Fruit fly (Drosophila melanogaster) whole organism, embryonic: ENCODE measurements around the gene CG10431.
A peak's percentile ranks its signal among the peaks of the same experiment; 100 is the strongest.

Experiments
- Adf1 ChIP-seq: fragments of 200-800 bp; sonication (Bioruptor generic); IDR thresholded peaks from 2 replicates; pipeline ENCODE4 v1.3.6; 2022; ENCODE audit warnings: missing biosample characterization, missing genetic modification characterization
- Antp ChIP-seq: fragments of 200-800 bp; sonication (Bioruptor generic); optimal IDR thresholded peaks from 3 replicates; lab custom pipeline; 2016; ENCODE audit warnings: missing biosample characterization, missing genetic modification characterization
- Atf-2 ChIP-seq: fragments of 200-800 bp; sonication (Bioruptor generic); optimal IDR thresholded peaks from 2 replicates; lab custom pipeline; 2016; ENCODE audit warnings: missing biosample characterization, missing genetic modification characterization
- C15 ChIP-seq: fragments of 200-800 bp; sonication (Bioruptor generic); IDR thresholded peaks from 3 replicates; pipeline ENCODE4 v1.3.6; 2022; ENCODE audit warnings: missing biosample characterization, missing genetic modification characterization
- CG10274 ChIP-seq: fragments of 200-800 bp; sonication (Bioruptor generic); optimal IDR thresholded peaks from 3 replicates; lab custom pipeline; 2017; ENCODE audit warnings: missing biosample characterization, mild to moderate bottlenecking, missing genetic modification characterization
- CG10431 ChIP-seq: fragments of 200-800 bp; sonication (Bioruptor generic); optimal IDR thresholded peaks from 3 replicates; lab custom pipeline; 2018; ENCODE audit warnings: missing biosample characterization, mild to moderate bottlenecking, missing genetic modification characterization
- CG10565 ChIP-seq: fragments of 200-800 bp; sonication (Bioruptor generic); optimal IDR thresholded peaks from 3 replicates; lab custom pipeline; 2016; ENCODE audit warnings: missing biosample characterization, mild to moderate bottlenecking, missing genetic modification characterization
- CG12219 ChIP-seq: fragments of 200-800 bp; sonication (Bioruptor generic); optimal IDR thresholded peaks from 3 replicates; lab custom pipeline; 2018; ENCODE audit warnings: missing biosample characterization, mild to moderate bottlenecking, missing genetic modification characterization
- CG14441 ChIP-seq: fragments of 200-800 bp; sonication (Bioruptor generic); IDR thresholded peaks from 2 replicates; pipeline ENCODE4 v1.3.6; 2022; ENCODE audit warnings: missing biosample characterization, missing genetic modification characterization
- CG15514 ChIP-seq: fragments of 200-800 bp; sonication (Bioruptor generic); optimal IDR thresholded peaks from 3 replicates; lab custom pipeline; 2017; ENCODE audit warnings: missing biosample characterization, missing genetic modification characterization, mild to moderate bottlenecking, moderate library complexity, missing genetic modification reagents
- CG15601 ChIP-seq: fragments of 200-800 bp; sonication (Bioruptor generic); optimal IDR thresholded peaks from 3 replicates; lab custom pipeline; 2019; ENCODE audit warnings: missing biosample characterization, mild to moderate bottlenecking, missing genetic modification characterization, moderate library complexity
- CG18262 ChIP-seq: fragments of 200-800 bp; optimal IDR thresholded peaks from 3 replicates; lab custom pipeline; 2019; ENCODE audit warnings: missing biosample characterization, mild to moderate bottlenecking, missing genetic modification characterization, moderate library complexity
- CG18619 ChIP-seq: fragments of 200-800 bp; sonication (Bioruptor generic); optimal IDR thresholded peaks from 3 replicates; lab custom pipeline; 2017; ENCODE audit warnings: missing biosample characterization, mild to moderate bottlenecking, missing genetic modification characterization
- CG30020 ChIP-seq: fragments of 200-800 bp; optimal IDR thresholded peaks from 2 replicates; lab custom pipeline; 2019; ENCODE audit warnings: missing biosample characterization, mild to moderate bottlenecking, missing genetic modification characterization, moderate library complexity
- CG4854 ChIP-seq: fragments of 200-800 bp; sonication (Bioruptor generic); optimal IDR thresholded peaks from 2 replicates; lab custom pipeline; 2016; ENCODE audit warnings: missing biosample characterization, missing genetic modification characterization, inconsistent platforms
- CG5180 ChIP-seq: fragments of 200-800 bp; sonication (Bioruptor generic); optimal IDR thresholded peaks from 3 replicates; lab custom pipeline; 2017; ENCODE audit warnings: missing biosample characterization, missing genetic modification characterization, mild to moderate bottlenecking, moderate library complexity, missing genetic modification reagents
- CG6272 ChIP-seq: fragments of 200-800 bp; sonication (Bioruptor generic); IDR thresholded peaks from 2 replicates; pipeline ENCODE4 v1.3.6; 2022; ENCODE audit warnings: missing biosample characterization, missing genetic modification characterization
- CG7357 ChIP-seq: fragments of 200-800 bp; sonication (Bioruptor generic); IDR thresholded peaks from 3 replicates; pipeline ENCODE4 v1.3.6; 2022; ENCODE audit warnings: missing biosample characterization, missing genetic modification characterization
- CG8944 ChIP-seq: fragments of 200-800 bp; sonication (Bioruptor generic); optimal IDR thresholded peaks from 3 replicates; lab custom pipeline; 2016; ENCODE audit warnings: missing biosample characterization, missing genetic modification characterization
- CG9817 ChIP-seq: fragments of 200-800 bp; sonication (Bioruptor generic); optimal IDR thresholded peaks from 2 replicates; lab custom pipeline; 2018; ENCODE audit warnings: missing biosample characterization, mild to moderate bottlenecking, missing genetic modification characterization, moderate library complexity
- CG9932 ChIP-seq: fragments of 200-800 bp; sonication (Bioruptor generic); IDR thresholded peaks from 2 replicates; pipeline ENCODE4 v1.3.6; 2022; ENCODE audit warnings: missing biosample characterization, missing genetic modification characterization
- CoRest ChIP-seq: fragments of 200-800 bp; sonication (Bioruptor generic); optimal IDR thresholded peaks from 3 replicates; lab custom pipeline; 2018; ENCODE audit warnings: missing biosample characterization, mild to moderate bottlenecking, missing genetic modification characterization, moderate library complexity
- Dad ChIP-seq: fragments of 200-800 bp; sonication (Bioruptor generic); optimal IDR thresholded peaks from 3 replicates; lab custom pipeline; 2016; ENCODE audit warnings: missing biosample characterization, missing genetic modification characterization
- Deaf1 ChIP-seq: fragments of 200-800 bp; optimal IDR thresholded peaks from 3 replicates; lab custom pipeline; 2019; ENCODE audit warnings: missing biosample characterization, mild to moderate bottlenecking, missing genetic modification characterization, moderate library complexity
- Dp ChIP-seq: fragments of 200-800 bp; sonication (Bioruptor generic); optimal IDR thresholded peaks from 2 replicates; lab custom pipeline; 2018; ENCODE audit warnings: missing biosample characterization, mild to moderate bottlenecking, missing genetic modification characterization, moderate library complexity
- E2f2 ChIP-seq: fragments of 200-800 bp; sonication (Bioruptor generic); IDR thresholded peaks from 2 replicates; pipeline ENCODE4 v1.3.6; 2022; ENCODE audit warnings: missing biosample characterization, missing genetic modification characterization
- GATAe ChIP-seq: fragments of 200-800 bp; sonication (Bioruptor generic); conservative IDR thresholded peaks from 2 replicates; pipeline ENCODE4 v1.3.6; 2022; ENCODE audit warnings: missing biosample characterization, missing genetic modification characterization
- HmgZ ChIP-seq: fragments of 200-800 bp; sonication (Bioruptor generic); optimal IDR thresholded peaks from 2 replicates; lab custom pipeline; 2018; ENCODE audit warnings: missing biosample characterization, mild to moderate bottlenecking, missing genetic modification characterization
- Hmx ChIP-seq: fragments of 200-800 bp; sonication (Bioruptor generic); optimal IDR thresholded peaks from 2 replicates; lab custom pipeline; 2016; ENCODE audit warnings: missing biosample characterization, missing genetic modification characterization
- Mes4 ChIP-seq: fragments of 200-800 bp; sonication (Bioruptor generic); optimal IDR thresholded peaks from 2 replicates; lab custom pipeline; 2016; ENCODE audit warnings: missing biosample characterization, missing genetic modification characterization
- PHDP ChIP-seq: fragments of 200-800 bp; sonication (Bioruptor generic); optimal IDR thresholded peaks from 3 replicates; lab custom pipeline; 2018; ENCODE audit warnings: missing biosample characterization, mild to moderate bottlenecking, missing genetic modification characterization, moderate library complexity
- Six4 ChIP-seq: fragments of 200-800 bp; sonication (Bioruptor generic); optimal IDR thresholded peaks from 2 replicates; lab custom pipeline; 2016; ENCODE audit warnings: missing biosample characterization, missing genetic modification characterization
- Spps ChIP-seq: fragments of 200-800 bp; sonication (Bioruptor generic); optimal IDR thresholded peaks from 2 replicates; lab custom pipeline; 2018; ENCODE audit warnings: missing biosample characterization, mild to moderate bottlenecking, missing genetic modification characterization
- ato ChIP-seq: fragments of 200-800 bp; sonication (Bioruptor generic); IDR thresholded peaks from 2 replicates; pipeline ENCODE4 v1.3.6; 2022; ENCODE audit warnings: missing biosample characterization, missing genetic modification characterization; ENCODE audit not compliant: partially characterized antibody
- chm ChIP-seq: fragments of 200-800 bp; sonication (Bioruptor generic); IDR thresholded peaks from 2 replicates; pipeline ENCODE4 v1.3.6; 2022; ENCODE audit warnings: missing biosample characterization, missing genetic modification characterization
- ci ChIP-seq: fragments of 200-800 bp; sonication (Bioruptor generic); IDR thresholded peaks from 3 replicates; pipeline ENCODE4 v1.3.6; 2022; ENCODE audit warnings: missing biosample characterization, missing genetic modification characterization
- dpn ChIP-seq, 2 experiments: fragments of 200-800 bp; sonication (Bioruptor generic); optimal IDR thresholded peaks; 3 replicates each; lab custom pipeline; 2016; ENCODE audit warnings: missing biosample characterization in 2 of 2, missing genetic modification characterization in 2 of 2
- ewg ChIP-seq: fragments of 200-800 bp; sonication (Bioruptor generic); optimal IDR thresholded peaks from 3 replicates; lab custom pipeline; 2017; ENCODE audit warnings: mild to moderate bottlenecking, missing biosample characterization, missing genetic modification reagents, missing genetic modification characterization
- ftz-f1 ChIP-seq: fragments of 200-800 bp; sonication (Bioruptor generic); optimal IDR thresholded peaks from 2 replicates; lab custom pipeline; 2016; ENCODE audit warnings: missing biosample characterization, missing genetic modification characterization
- gce ChIP-seq: fragments of 200-800 bp; sonication (Bioruptor generic); IDR thresholded peaks from 3 replicates; pipeline ENCODE4 v1.3.6; 2022; ENCODE audit warnings: missing biosample characterization, missing genetic modification characterization
- gro ChIP-seq: fragments of 200-800 bp; sonication (Bioruptor generic); optimal IDR thresholded peaks from 2 replicates; lab custom pipeline; 2016; ENCODE audit warnings: missing biosample characterization, missing genetic modification characterization
- mirr ChIP-seq: fragments of 200-800 bp; sonication (Bioruptor generic); optimal IDR thresholded peaks from 3 replicates; lab custom pipeline; 2018; ENCODE audit warnings: missing biosample characterization, mild to moderate bottlenecking, missing genetic modification characterization
- otp ChIP-seq: fragments of 200-800 bp; sonication (Bioruptor generic); IDR thresholded peaks from 3 replicates; pipeline ENCODE4, ENCODE4 v1.3.6; 2022; ENCODE audit warnings: missing biosample characterization, missing genetic modification characterization
- pfk ChIP-seq: fragments of 200-800 bp; sonication (Bioruptor generic); optimal IDR thresholded peaks from 2 replicates; lab custom pipeline; 2018; ENCODE audit warnings: missing biosample characterization, mild to moderate bottlenecking, missing genetic modification characterization, moderate library complexity
- prd ChIP-seq, 3 experiments: fragments of >200 bp in 2 of 3; fragments of 200-800 bp in 1 of 3; sonication (Bioruptor generic) in 1 of 3; optimal IDR thresholded peaks in 2 of 3; IDR thresholded peaks in 1 of 3; 2 replicates in 2 of 3; 3 replicates in 1 of 3; pipeline versions ENCODE4 v1.3.6 to Lab custom; 2017 to 2022; ENCODE audit warnings: missing biosample characterization in 1 of 3, missing genetic modification characterization in 1 of 3
- schlank ChIP-seq: fragments of 200-800 bp; sonication (Bioruptor generic); optimal IDR thresholded peaks from 2 replicates; lab custom pipeline; 2018; ENCODE audit warnings: missing biosample characterization, mild to moderate bottlenecking, missing genetic modification characterization
- sqz ChIP-seq: fragments of 200-800 bp; sonication (Bioruptor generic); optimal IDR thresholded peaks from 3 replicates; lab custom pipeline; 2018; ENCODE audit warnings: missing biosample characterization, mild to moderate bottlenecking, missing genetic modification characterization
- tap ChIP-seq: fragments of 200-800 bp; optimal IDR thresholded peaks from 3 replicates; lab custom pipeline; 2019; ENCODE audit warnings: missing biosample characterization, mild to moderate bottlenecking, missing genetic modification characterization, moderate library complexity

CG10431 gene

DNA sequence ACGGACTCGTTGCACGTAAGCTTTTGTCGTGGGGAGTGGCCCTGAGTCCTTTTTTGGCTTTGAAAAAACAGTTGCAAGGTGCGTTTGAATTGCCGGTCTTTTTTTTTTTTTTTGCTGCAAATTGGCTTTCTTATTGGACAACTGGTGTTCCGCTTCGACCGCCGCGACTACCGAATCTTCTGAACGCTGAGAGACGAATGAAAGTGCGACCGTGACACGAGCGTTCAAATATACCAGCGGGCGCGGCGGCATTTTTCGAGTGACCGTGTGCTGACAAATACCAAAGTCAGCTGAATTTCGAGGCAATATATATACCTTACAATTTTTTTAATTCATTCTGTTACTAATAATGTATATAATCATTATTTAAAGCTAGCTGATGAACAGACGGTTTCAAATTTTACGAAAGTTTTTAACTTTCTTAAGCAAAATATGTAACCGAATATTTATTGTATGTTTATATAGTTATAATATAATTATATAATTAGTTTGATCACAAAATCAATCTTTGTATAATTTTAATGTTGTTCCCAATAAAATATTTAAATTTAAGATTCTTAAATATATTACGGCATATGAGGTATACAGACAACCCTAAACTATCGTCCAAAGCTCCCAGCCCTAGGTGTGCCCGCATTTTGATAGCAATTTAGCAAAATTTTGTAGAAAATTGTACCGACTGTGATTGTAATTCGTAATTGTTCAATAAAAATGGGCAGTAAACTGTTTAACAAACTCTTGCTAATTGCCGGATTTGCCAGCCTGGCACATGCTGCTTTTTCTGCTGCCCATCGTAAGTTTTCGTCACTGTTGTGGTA, 12.8 kb downstream of the CG10431 start, which contains the start of the genes Swip-1 and EMC5 (continued):
- TF ChIP-seq GATAe, result no peak
- TF ChIP-seq ewg, result peak; percentile 16
- TF ChIP-seq Mes4, result no peak
- no peak for TF ChIP-seq Hmx (GFP tag; lab: Kevin White, UChicago)
- peak; percentile 38 for TF ChIP-seq sqz (GFP tag; lab: Kevin White, UChicago)
- peak; percentile 64 for TF ChIP-seq Dp
- TF ChIP-seq HmgZ (tag; lab: Kevin White, UChicago), result peak; percentile 28
- TF ChIP-seq Spps (tag; lab: Kevin White, UChicago), result no peak
- TF ChIP-seq CG10431 (GFP tag; lab: Kevin White, UChicago), result peak; percentile 58
- TF ChIP-seq CG12219 (GFP tag; lab: Kevin White, UChicago), result peak; percentile 11
- no peak for TF ChIP-seq CG10274 (GFP tag; lab: Kevin White, UChicago)
- TF ChIP-seq Adf1 (GFP tag; lab: Robert Waterston, UW), result no peak
- TF ChIP-seq gce, result no peak
- TF ChIP-seq CG18619 (GFP tag; lab: Kevin White, UChicago), result peak; percentile 52
- peak; percentile 66 for TF ChIP-seq Deaf1
- peak; percentile 87 for TF ChIP-seq chm (GFP tag; lab: Robert Waterston, UW)
- TF ChIP-seq CG9932 (GFP tag; lab: Robert Waterston, UW), result peak; percentile 87
- no peak for TF ChIP-seq ftz-f1 (GFP tag; lab: Kevin White, UChicago)
- TF ChIP-seq PHDP, result peak; percentile 62
- peak; percentile 69 for TF ChIP-seq E2f2 (GFP tag; lab: Robert Waterston, UW)
- TF ChIP-seq CG30020 (tag; lab: Kevin White, UChicago), result peak; percentile 65
- peak; percentile 47 for TF ChIP-seq CG15514 (GFP tag; lab: Kevin White, UChicago)
- no peak for TF ChIP-seq Antp (GFP tag; lab: Kevin White, UChicago)
- no peak for TF ChIP-seq mirr (GFP tag; lab: Kevin White, UChicago)
- no peak for TF ChIP-seq gro (GFP tag; lab: Kevin White, UChicago)
- peak; percentile 19; the same call in 1 of the 2 replicates for TF ChIP-seq CG14441 (GFP tag; lab: Robert Waterston, UW)
- TF ChIP-seq Dad (GFP tag; lab: Kevin White, UChicago), result no peak
- TF ChIP-seq CG10565 (GFP tag; lab: Kevin White, UChicago), result no peak
- no peak for TF ChIP-seq CG7357 (GFP tag; lab: Robert Waterston, UW)
- no peak for TF ChIP-seq schlank (tag; lab: Kevin White, UChicago)
- no peak for TF ChIP-seq CG5180 (GFP tag; lab: Kevin White, UChicago)
- TF ChIP-seq CG4854 (GFP tag; lab: Kevin White, UChicago), result no peak
- peak; percentile 51 for TF ChIP-seq CG6272 (GFP tag; lab: Robert Waterston, UW)
- TF ChIP-seq Atf-2 (GFP tag; lab: Kevin White, UChicago), result no peak
- TF ChIP-seq dpn (GFP tag; optimal IDR thresholded peaks at IDR 0.05; lab: Kevin White, UChicago), result peak in 1 of 2 experiments; percentile 53
- TF ChIP-seq CG18262 (tag; lab: Kevin White, UChicago), result peak; percentile 78
- no peak; the same call in 2 of the 3 replicates for TF ChIP-seq otp (GFP tag; lab: Robert Waterston, UW)
- peak; percentile 55; the same call in 1 of the 2 replicates for TF ChIP-seq ato
- 0 out of 3 replicates have a peak, but pooled peaks have one; percentile 25 for TF ChIP-seq C15
- no peak for TF ChIP-seq CG8944
- peak; percentile 60 for TF ChIP-seq CG9817 (tag; lab: Kevin White, UChicago)
- peak; percentile 88 for TF ChIP-seq CoRest
- TF ChIP-seq tap, result peak; percentile 45
- TF ChIP-seq prd (optimal IDR thresholded peaks at IDR 0.05; lab: Kevin White, UChicago), result no peak
- peak; percentile 62; the same call in 1 of the 3 replicates for TF ChIP-seq prd (GFP tag; IDR thresholded peaks at IDR 0.05; lab: Robert Waterston, UW)
- TF ChIP-seq Six4 (GFP tag; lab: Kevin White, UChicago), result peak; percentile 31
- peak; percentile 66 for TF ChIP-seq CG15601 (tag; lab: Kevin White, UChicago)
- TF ChIP-seq pfk (GFP tag; lab: Kevin White, UChicago), result no peak
- TF ChIP-seq ci, result peak; percentile 73; the same call in 2 of the 3 replicates
